Worm (Caenorhabditis elegans) whole organism, L3 larva: ENCODE data around the gene cyp-33E2.

Experiments
- R02D3.7 ChIP-seq: fragments of 150-350 bp; optimal IDR thresholded peaks from 2 replicates; lab custom pipeline; 2014; ENCODE audit warnings: missing biosample characterization, missing genetic modification characterization
- ZK546.5 ChIP-seq: sonication (generic microtip); optimal IDR thresholded peaks from 2 replicates; lab custom pipeline; 2017; ENCODE audit warnings: missing biosample characterization, missing genetic modification characterization
- aly-2 ChIP-seq: fragments of 150-350 bp; optimal IDR thresholded peaks from 2 replicates; lab custom pipeline; 2014; ENCODE audit warnings: missing biosample characterization, missing genetic modification characterization
- ama-1 ChIP-seq: fragments of 150-350 bp; optimal IDR thresholded peaks from 2 replicates; lab custom pipeline; 2018
- ceh-16 ChIP-seq: sonication (generic microtip); optimal IDR thresholded peaks from 2 replicates; lab custom pipeline; 2017; ENCODE audit warnings: missing biosample characterization, missing genetic modification characterization
- ceh-28 ChIP-seq: fragments of 150-350 bp; optimal IDR thresholded peaks from 2 replicates; lab custom pipeline; 2014; ENCODE audit warnings: missing biosample characterization, missing genetic modification reagents, missing genetic modification characterization
- ceh-82 ChIP-seq: fragments of 150-350 bp; optimal IDR thresholded peaks from 2 replicates; lab custom pipeline; 2014; ENCODE audit warnings: missing biosample characterization, missing genetic modification characterization
- ceh-9 ChIP-seq: sonication (generic microtip); optimal IDR thresholded peaks from 2 replicates; lab custom pipeline; 2018; ENCODE audit warnings: missing biosample characterization, missing genetic modification characterization
- daf-12 ChIP-seq: fragments of 150-350 bp; optimal IDR thresholded peaks from 2 replicates; lab custom pipeline; 2014; ENCODE audit warnings: missing biosample characterization, missing genetic modification reagents, missing genetic modification characterization
- egl-27 ChIP-seq: sonication (generic microtip); optimal IDR thresholded peaks from 4 replicates; lab custom pipeline; 2017; ENCODE audit warnings: missing biosample characterization, missing genetic modification reagents, missing genetic modification characterization
- egl-5 ChIP-seq: fragments of 150-350 bp; optimal IDR thresholded peaks from 2 replicates; lab custom pipeline; 2017; ENCODE audit warnings: missing biosample characterization, missing genetic modification reagents, missing genetic modification characterization, inconsistent platforms
- elt-1 ChIP-seq: fragments of 150-350 bp; optimal IDR thresholded peaks from 2 replicates; lab custom pipeline; 2014; ENCODE audit warnings: missing biosample characterization, missing genetic modification characterization
- elt-2 ChIP-seq: sonication (generic microtip); optimal IDR thresholded peaks from 2 replicates; lab custom pipeline; 2016; ENCODE audit warnings: missing genetic modification reagents, mild to moderate bottlenecking, missing genetic modification characterization, missing compliant biosample characterization
- elt-3 ChIP-seq, 3 experiments: fragments of 150-350 bp in 1 of 3; sonication (generic microtip) in 2 of 3; optimal IDR thresholded peaks; 2 replicates in 2 of 3; 4 replicates in 1 of 3; lab custom pipeline; 2014 to 2017; ENCODE audit warnings: missing biosample characterization in 3 of 3, missing genetic modification characterization in 3 of 3
- eor-1 ChIP-seq, 2 experiments: fragments of 150-350 bp; optimal IDR thresholded peaks; 2 replicates each; lab custom pipeline; 2014 to 2018; ENCODE audit warnings: missing biosample characterization in 2 of 2, missing genetic modification characterization in 2 of 2
- fkh-10 ChIP-seq: sonication (generic microtip); optimal IDR thresholded peaks from 2 replicates; lab custom pipeline; 2017; ENCODE audit warnings: missing biosample characterization, missing genetic modification reagents, missing genetic modification characterization
- fkh-2 ChIP-seq: fragments of 150-350 bp; optimal IDR thresholded peaks from 2 replicates; lab custom pipeline; 2014; ENCODE audit warnings: missing biosample characterization, missing genetic modification reagents, missing genetic modification characterization
- fos-1 ChIP-seq: fragments of 150-350 bp; optimal IDR thresholded peaks from 2 replicates; lab custom pipeline; 2014; ENCODE audit warnings: missing biosample characterization, missing genetic modification characterization
- hmg-11 ChIP-seq: sonication (generic microtip); optimal IDR thresholded peaks from 2 replicates; lab custom pipeline; 2016; ENCODE audit warnings: missing genetic modification characterization, missing compliant biosample characterization
- jun-1 ChIP-seq: fragments of 150-350 bp; optimal IDR thresholded peaks from 2 replicates; lab custom pipeline; 2014; ENCODE audit warnings: missing biosample characterization, missing genetic modification reagents, missing genetic modification characterization
- lin-15B ChIP-seq: fragments of 150-350 bp; optimal IDR thresholded peaks from 2 replicates; lab custom pipeline; 2014; ENCODE audit warnings: missing biosample characterization, missing genetic modification characterization
- lin-39 ChIP-seq: fragments of 150-350 bp; optimal IDR thresholded peaks from 2 replicates; lab custom pipeline; 2018; ENCODE audit warnings: missing biosample characterization, missing genetic modification reagents, missing genetic modification characterization
- lsy-12 ChIP-seq: sonication (generic microtip); optimal IDR thresholded peaks from 2 replicates; lab custom pipeline; 2016; ENCODE audit warnings: mild to moderate bottlenecking, missing genetic modification characterization, missing compliant biosample characterization
- mdl-1 ChIP-seq: fragments of 150-350 bp; optimal IDR thresholded peaks from 2 replicates; lab custom pipeline; 2014; ENCODE audit warnings: missing biosample characterization, missing genetic modification characterization
- mml-1 ChIP-seq: fragments of 150-350 bp; sonication (generic microtip); optimal IDR thresholded peaks from 3 replicates; lab custom pipeline; 2014; ENCODE audit warnings: missing biosample characterization, missing genetic modification characterization
- nfya-1 ChIP-seq: sonication (generic microtip); optimal IDR thresholded peaks from 2 replicates; lab custom pipeline; 2017; ENCODE audit warnings: missing genetic modification characterization, mild to moderate bottlenecking, missing compliant biosample characterization, antibody characterized with exemption, moderate library complexity; ENCODE audit not compliant: insufficient read depth
- nhr-11 ChIP-seq: fragments of 150-350 bp; optimal IDR thresholded peaks from 2 replicates; lab custom pipeline; 2014; ENCODE audit warnings: missing biosample characterization, missing genetic modification characterization
- nhr-12 ChIP-seq: fragments of 150-350 bp; optimal IDR thresholded peaks from 2 replicates; lab custom pipeline; 2014; ENCODE audit warnings: missing biosample characterization, missing genetic modification characterization
- nhr-23 ChIP-seq: fragments of 150-350 bp; optimal IDR thresholded peaks from 2 replicates; lab custom pipeline; 2014; ENCODE audit warnings: missing biosample characterization, missing genetic modification reagents, missing genetic modification characterization
- nhr-237 ChIP-seq: fragments of 150-350 bp; optimal IDR thresholded peaks from 2 replicates; lab custom pipeline; 2014; ENCODE audit warnings: missing biosample characterization, missing genetic modification characterization
- nhr-25 ChIP-seq: sonication (generic microtip); optimal IDR thresholded peaks from 2 replicates; lab custom pipeline; 2017; ENCODE audit warnings: missing biosample characterization, missing genetic modification characterization
- nhr-28 ChIP-seq: fragments of 150-350 bp; optimal IDR thresholded peaks from 2 replicates; lab custom pipeline; 2014; ENCODE audit warnings: missing biosample characterization, missing genetic modification characterization
- nhr-43 ChIP-seq: sonication (generic microtip); optimal IDR thresholded peaks from 2 replicates; lab custom pipeline; 2016; ENCODE audit warnings: mild to moderate bottlenecking, missing genetic modification characterization, missing compliant biosample characterization; ENCODE audit not compliant: poor library complexity, severe bottlenecking
- nhr-67 ChIP-seq: fragments of 150-350 bp; optimal IDR thresholded peaks from 2 replicates; lab custom pipeline; 2014; ENCODE audit warnings: missing biosample characterization, missing genetic modification characterization
- nhr-76 ChIP-seq: fragments of 150-350 bp; sonication (generic microtip); optimal IDR thresholded peaks from 5 replicates; lab custom pipeline; 2014; ENCODE audit warnings: missing biosample characterization, missing genetic modification characterization
- nhr-77 ChIP-seq: fragments of 150-350 bp; optimal IDR thresholded peaks from 2 replicates; lab custom pipeline; 2014; ENCODE audit warnings: missing biosample characterization, missing genetic modification characterization
- pha-4 ChIP-seq: fragments of 150-350 bp; optimal IDR thresholded peaks from 2 replicates; lab custom pipeline; 2014; ENCODE audit warnings: missing biosample characterization, missing genetic modification reagents, missing genetic modification characterization
- pqm-1 ChIP-seq: fragments of 150-350 bp; optimal IDR thresholded peaks from 2 replicates; lab custom pipeline; 2017; ENCODE audit warnings: missing biosample characterization, missing genetic modification characterization, inconsistent platforms
- sea-2 ChIP-seq: fragments of 150-350 bp; sonication (generic microtip); optimal IDR thresholded peaks from 4 replicates; lab custom pipeline; 2014; ENCODE audit warnings: missing biosample characterization, missing genetic modification reagents, missing genetic modification characterization
- skn-1 ChIP-seq: fragments of 150-350 bp; optimal IDR thresholded peaks from 2 replicates; lab custom pipeline; 2014; ENCODE audit warnings: missing biosample characterization, missing genetic modification characterization
- snpc-4 ChIP-seq: fragments of 150-350 bp; optimal IDR thresholded peaks from 2 replicates; lab custom pipeline; 2014; ENCODE audit warnings: missing biosample characterization, missing genetic modification characterization
- tbx-2 ChIP-seq: sonication (generic microtip); optimal IDR thresholded peaks from 2 replicates; lab custom pipeline; 2016; ENCODE audit warnings: mild to moderate bottlenecking, missing genetic modification characterization, missing compliant biosample characterization
- unc-39 ChIP-seq: sonication (generic microtip); optimal IDR thresholded peaks from 4 replicates; lab custom pipeline; 2017; ENCODE audit warnings: missing biosample characterization, missing genetic modification characterization
- unc-62 ChIP-seq: fragments of 150-350 bp; sonication (generic microtip); optimal IDR thresholded peaks from 4 replicates; lab custom pipeline; 2014; ENCODE audit warnings: missing biosample characterization, missing genetic modification reagents, missing genetic modification characterization
- zag-1 ChIP-seq: fragments of 150-350 bp; optimal IDR thresholded peaks from 2 replicates; lab custom pipeline; 2014; ENCODE audit warnings: missing biosample characterization, missing genetic modification characterization
- ztf-11 ChIP-seq: fragments of 150-350 bp; optimal IDR thresholded peaks from 2 replicates; lab custom pipeline; 2014; ENCODE audit warnings: missing biosample characterization, missing genetic modification characterization
- ztf-4 ChIP-seq: fragments of 150-350 bp; optimal IDR thresholded peaks from 2 replicates; lab custom pipeline; 2014; ENCODE audit warnings: missing biosample characterization, missing genetic modification characterization

Gene cyp-33E2

ce11 chrIV:8620102-8620733 is 8.1 kb downstream of the cyp-33E2 start, which contains the start of gene lin-49:
Gene lin-49, plus strand, starts transcription at chrIV:8620683.
- no peak for TF ChIP-seq mml-1
- TF ChIP-seq nhr-12 (tag; lab: Kevin White, UChicago), result no peak
- no peak for TF ChIP-seq sea-2 (GFP tag; lab: Kevin White, UChicago)
- peak; percentile 42 for TF ChIP-seq nhr-43 (tag; lab: Kevin White, UChicago)
- TF ChIP-seq pqm-1 (tag; lab: Kevin White, UChicago), result peak; percentile 35
- no peak for TF ChIP-seq unc-39 (tag; lab: Kevin White, UChicago)
- no peak for TF ChIP-seq nhr-77 (tag; lab: Kevin White, UChicago)
- TF ChIP-seq unc-62 (GFP tag; lab: Kevin White, UChicago), result no peak
- TF ChIP-seq nfya-1 (tag; lab: Kevin White, UChicago), result peak; percentile 80
- TF ChIP-seq nhr-76 (tag; lab: Kevin White, UChicago), result no peak
- no peak for TF ChIP-seq tbx-2
- no peak for TF ChIP-seq daf-12 (tag; lab: Kevin White, UChicago)
- TF ChIP-seq ZK546.5 (tag; lab: Kevin White, UChicago), result no peak
- peak; percentile 93 for TF ChIP-seq pha-4 (tag; lab: Kevin White, UChicago)
- no peak for TF ChIP-seq ceh-16 (tag; lab: Kevin White, UChicago)
- TF ChIP-seq elt-1 (tag; lab: Kevin White, UChicago), result peak; percentile 58
- TF ChIP-seq skn-1 (tag; lab: Kevin White, UChicago), result peak; percentile 41
- TF ChIP-seq nhr-11 (tag; lab: Kevin White, UChicago), result peak; percentile 16
- TF ChIP-seq elt-2, result peak; percentile 54
- TF ChIP-seq hmg-11 (tag; lab: Kevin White, UChicago), result peak; percentile 88
- no peak for TF ChIP-seq ama-1 (lab: Kevin White, UChicago)
- no peak for TF ChIP-seq nhr-28 (tag; lab: Kevin White, UChicago)
- no peak for TF ChIP-seq elt-3 (tag; optimal IDR thresholded peaks at IDR 0.05; lab: Kevin White, UChicago)
- TF ChIP-seq zag-1 (tag; lab: Kevin White, UChicago), result no peak
- peak; percentile 1 for TF ChIP-seq ztf-4 (tag; lab: Kevin White, UChicago)
- TF ChIP-seq nhr-25 (tag; lab: Kevin White, UChicago), result peak; percentile 75
- TF ChIP-seq jun-1, result peak; percentile 30
- TF ChIP-seq nhr-67 (tag; lab: Kevin White, UChicago), result no peak
- TF ChIP-seq ceh-82 (tag; lab: Kevin White, UChicago), result no peak
- peak; percentile 61 for TF ChIP-seq lin-15B (tag; lab: Kevin White, UChicago)
- no peak for TF ChIP-seq fkh-10 (GFP tag; lab: Kevin White, UChicago)
- no peak for TF ChIP-seq ztf-11
- no peak for TF ChIP-seq fos-1
- TF ChIP-seq lsy-12 (tag; lab: Kevin White, UChicago), result no peak
- TF ChIP-seq nhr-23 (tag; lab: Kevin White, UChicago), result peak; percentile 79
- TF ChIP-seq mdl-1, result no peak
- TF ChIP-seq ceh-28 (tag; lab: Kevin White, UChicago), result peak; percentile 65
- TF ChIP-seq aly-2 (tag; lab: Kevin White, UChicago), result no peak
- no peak for TF ChIP-seq fkh-2 (tag; lab: Kevin White, UChicago)
- TF ChIP-seq snpc-4 (tag; lab: Kevin White, UChicago), result peak; percentile 56
- no peak for TF ChIP-seq eor-1 (tag; optimal IDR thresholded peaks at IDR 0.05; lab: Kevin White, UChicago)
- TF ChIP-seq egl-27, result no peak
- peak; percentile 27 for TF ChIP-seq lin-39 (tag; lab: Kevin White, UChicago)
- no peak for TF ChIP-seq egl-5 (tag; lab: Kevin White, UChicago)
- TF ChIP-seq ceh-9 (tag; lab: Kevin White, UChicago), result no peak
- TF ChIP-seq R02D3.7, result no peak
- no peak for TF ChIP-seq nhr-237 (tag; lab: Kevin White, UChicago)
